Worm (Caenorhabditis elegans): ENCODE measurements around the gene F55A11.4.

DNA sequence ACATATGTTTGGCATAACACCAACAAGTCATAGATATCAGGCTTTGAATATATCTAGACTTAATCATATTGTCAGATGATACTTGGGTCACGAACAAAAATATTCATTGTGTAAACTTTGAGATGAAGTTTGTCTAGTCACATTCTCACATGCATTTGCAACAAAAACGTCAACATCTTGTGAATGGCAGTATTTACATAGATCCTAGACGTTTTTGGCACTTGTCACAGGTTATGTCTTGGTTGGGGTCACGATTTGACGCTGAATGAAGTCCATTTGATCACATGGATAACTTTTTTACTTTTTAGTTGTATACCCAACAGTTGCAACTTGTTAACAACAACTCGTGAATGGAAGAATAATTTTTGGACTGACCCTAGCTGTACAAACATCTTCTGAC is 28.1 kb downstream of the F55A11.4 start:
- TF ChIP-seq klf-2 (GFP tag; conservative IDR thresholded peaks at IDR 0.05) (no peak), flt-1 (GFP tag; IDR thresholded peaks at IDR 0.05) (no peak), ztf-23 (GFP tag; IDR thresholded peaks at IDR 0.05) (no peak), med-1 (GFP tag; optimal IDR thresholded peaks at IDR 0.05; ENCODE audit: insufficient read depth) (no peak), T22C8.4 (GFP tag; IDR thresholded peaks at IDR 0.05) (no peak), tab-1 (GFP tag; IDR thresholded peaks at IDR 0.05) (no peak), ref-1 (GFP tag; conservative IDR thresholded peaks at IDR 0.05) (no peak), ztf-29 (GFP tag; IDR thresholded peaks at IDR 0.05) (no peak), cog-1 (tag; optimal IDR thresholded peaks at IDR 0.05) (no peak)

All from whole organism, midembryonic.